Worm (Caenorhabditis elegans) whole organism, early embryonic: ENCODE data around the gene lurp-4.

ENCODE experiments used
- F13C5.2 ChIP-seq: sonication (generic microtip); optimal IDR thresholded peaks from 2 replicates; lab custom pipeline; 2017; ENCODE audit warnings: mild to moderate bottlenecking, missing genetic modification characterization, inconsistent platforms, missing compliant biosample characterization
- tbx-37 ChIP-seq: fragments of 200-800 bp; sonication (Bioruptor generic); conservative IDR thresholded peaks from 2 replicates; pipeline ENCODE4 v1.3.6; 2022; ENCODE audit warnings: missing genetic modification reagents, missing genetic modification characterization, missing compliant biosample characterization

DNA sequence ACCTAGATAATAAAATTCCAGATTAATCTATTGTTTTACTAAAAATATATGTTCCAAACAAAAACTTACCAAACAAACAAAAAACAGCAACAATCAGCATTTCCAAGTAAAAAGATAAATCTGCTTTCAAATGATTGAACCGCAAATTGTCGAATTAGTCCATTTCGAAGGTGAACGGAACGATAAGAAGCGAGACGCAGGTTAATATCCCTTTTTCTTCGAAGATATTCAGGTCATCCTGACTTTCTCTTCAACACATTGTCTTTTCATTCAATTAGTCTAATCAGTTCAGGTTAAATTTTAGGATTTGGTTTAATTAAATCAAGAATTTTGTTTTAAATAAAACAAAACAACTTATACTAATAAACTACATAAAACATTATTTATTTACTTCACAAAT, 40.9 kb downstream of the lurp-4 start, which contains the start of gene B0365.9:
- TF ChIP-seq tbx-37 (GFP tag; lab: Robert Waterston, UW): no peak
- TF ChIP-seq F13C5.2 (tag; lab: Kevin White, UChicago): no peak
